Fruit fly (Drosophila melanogaster) whole organism, wandering third instar larva: Measurements from ENCODE around the gene MED6.

ENCODE experiments used
- Abd-B ChIP-seq: fragments of >200 bp; optimal IDR thresholded peaks from 2 replicates; lab custom pipeline; 2017; ENCODE audit warnings: missing biosample characterization, missing genetic modification characterization
- Dif ChIP-seq: fragments of 200-275, 200-300 bp; sonication (Bioruptor generic); optimal IDR thresholded peaks from 2 replicates; lab custom pipeline; 2018; ENCODE audit warnings: missing biosample characterization, missing genetic modification characterization; ENCODE audit not compliant: partially characterized antibody
- GATAd ChIP-seq: sonication (Bioruptor generic); optimal IDR thresholded peaks from 2 replicates; lab custom pipeline; 2016; ENCODE audit warnings: missing biosample characterization, missing genetic modification characterization
- Hr78 ChIP-seq: fragments of >200 bp; optimal IDR thresholded peaks from 2 replicates; lab custom pipeline; 2017; ENCODE audit warnings: missing biosample characterization, missing genetic modification characterization
- Hr83 ChIP-seq: fragments of 200-300 bp; sonication (Bioruptor generic); optimal IDR thresholded peaks from 2 replicates; lab custom pipeline; 2016; ENCODE audit warnings: missing biosample characterization, mild to moderate bottlenecking, missing genetic modification characterization, moderate library complexity; ENCODE audit not compliant: poor library complexity, severe bottlenecking
- Jra ChIP-seq: sonication (Bioruptor generic); optimal IDR thresholded peaks from 2 replicates; lab custom pipeline; 2016; ENCODE audit warnings: missing biosample characterization, missing genetic modification characterization
- Myc ChIP-seq: fragments of >200 bp; optimal IDR thresholded peaks from 2 replicates; lab custom pipeline; 2017
- N ChIP-seq: fragments of >200 bp; optimal IDR thresholded peaks from 2 replicates; lab custom pipeline; 2018; ENCODE audit warnings: missing biosample characterization, missing external identifiers, missing genetic modification characterization
- OdsH ChIP-seq: fragments of 200-800 bp; sonication (Bioruptor generic); optimal IDR thresholded peaks from 2 replicates; lab custom pipeline; 2016; ENCODE audit warnings: missing biosample characterization, mild to moderate bottlenecking, missing genetic modification characterization
- Rel ChIP-seq, 2 experiments: fragments of 200-800 bp; sonication (Bioruptor generic) in 1 of 2; optimal IDR thresholded peaks; 2 replicates in 1 of 2; 3 replicates in 1 of 2; lab custom pipeline; 2016 to 2019; ENCODE audit warnings: mild to moderate bottlenecking in 2 of 2, missing biosample characterization in 2 of 2, missing genetic modification characterization in 2 of 2, moderate library complexity in 1 of 2
- Sp1 ChIP-seq: fragments of 200-800 bp; sonication (Bioruptor generic); optimal IDR thresholded peaks from 3 replicates; lab custom pipeline; 2019; ENCODE audit warnings: missing biosample characterization, mild to moderate bottlenecking, missing genetic modification characterization, moderate library complexity
- Vsx2 ChIP-seq: fragments of 200-300, 225-300 bp; sonication (Bioruptor generic); optimal IDR thresholded peaks from 2 replicates; lab custom pipeline; 2018; ENCODE audit warnings: missing biosample characterization, missing genetic modification characterization; ENCODE audit not compliant: partially characterized antibody
- br ChIP-seq: fragments of 200-800 bp; sonication (Bioruptor generic); optimal IDR thresholded peaks from 2 replicates; lab custom pipeline; 2016; ENCODE audit warnings: missing biosample characterization, missing genetic modification characterization
- brk ChIP-seq: fragments of 200-800 bp; sonication (Bioruptor generic); optimal IDR thresholded peaks from 2 replicates; lab custom pipeline; 2016; ENCODE audit warnings: missing biosample characterization, mild to moderate bottlenecking, missing genetic modification characterization
- dl ChIP-seq, 2 experiments: fragments of 175-275, 200-275 bp in 1 of 2; fragments of 200-275 bp in 1 of 2; sonication (Bioruptor generic); optimal IDR thresholded peaks; lab custom pipeline; 2018; ENCODE audit warnings: mild to moderate bottlenecking in 2 of 2, missing biosample characterization in 2 of 2, missing genetic modification characterization in 2 of 2, moderate library complexity in 2 of 2; ENCODE audit not compliant: partially characterized antibody in 2 of 2, insufficient read depth in 1 of 2
- dmrt93B ChIP-seq: fragments of 200-800 bp; sonication (Bioruptor generic); optimal IDR thresholded peaks from 2 replicates; lab custom pipeline; 2018; ENCODE audit warnings: missing biosample characterization, mild to moderate bottlenecking, missing genetic modification characterization
- dsf ChIP-seq: sonication (Bioruptor generic); optimal IDR thresholded peaks from 2 replicates; lab custom pipeline; 2016; ENCODE audit warnings: missing biosample characterization, missing genetic modification characterization, borderline replicate concordance
- foxo ChIP-seq, 2 experiments: fragments of 200-800 bp; sonication (Bioruptor generic); optimal IDR thresholded peaks; 2 replicates in 1 of 2; 3 replicates in 1 of 2; lab custom pipeline; 2016 to 2017; ENCODE audit warnings: missing biosample characterization in 2 of 2, missing genetic modification characterization in 2 of 2
- fru ChIP-seq: fragments of 200-800 bp; sonication (Bioruptor generic); optimal IDR thresholded peaks from 3 replicates; lab custom pipeline; 2016; ENCODE audit warnings: missing biosample characterization, mild to moderate bottlenecking, missing genetic modification characterization
- jim ChIP-seq: fragments of 175-275, 200-325 bp; sonication (Bioruptor generic); optimal IDR thresholded peaks from 2 replicates; lab custom pipeline; 2016; ENCODE audit warnings: missing biosample characterization, mild to moderate bottlenecking, missing genetic modification characterization
- pan ChIP-seq: fragments of >200 bp; optimal IDR thresholded peaks from 2 replicates; lab custom pipeline; 2017
- psq ChIP-seq: fragments of 200-800 bp; sonication (Bioruptor generic); optimal IDR thresholded peaks from 3 replicates; lab custom pipeline; 2017; ENCODE audit warnings: missing biosample characterization, mild to moderate bottlenecking, missing genetic modification characterization, moderate library complexity
- rgr ChIP-seq: fragments of 200-800 bp; sonication (Bioruptor generic); optimal IDR thresholded peaks from 3 replicates; lab custom pipeline; 2016; ENCODE audit warnings: missing biosample characterization, mild to moderate bottlenecking, missing genetic modification characterization
- sv ChIP-seq: fragments of 200-800 bp; sonication (Bioruptor generic); optimal IDR thresholded peaks from 3 replicates; lab custom pipeline; 2016; ENCODE audit warnings: missing biosample characterization, missing genetic modification characterization
- tai ChIP-seq: sonication (Bioruptor generic); optimal IDR thresholded peaks from 2 replicates; lab custom pipeline; 2016; ENCODE audit warnings: missing biosample characterization, missing genetic modification characterization
- usp ChIP-seq: fragments of >200 bp; optimal IDR thresholded peaks from 2 replicates; lab custom pipeline; 2017; ENCODE audit warnings: missing biosample characterization, missing genetic modification characterization
- woc ChIP-seq: sonication (Bioruptor generic); optimal IDR thresholded peaks from 2 replicates; lab custom pipeline; 2016; ENCODE audit warnings: missing biosample characterization, mild to moderate bottlenecking, missing genetic modification characterization

Gene MED6

DNA sequence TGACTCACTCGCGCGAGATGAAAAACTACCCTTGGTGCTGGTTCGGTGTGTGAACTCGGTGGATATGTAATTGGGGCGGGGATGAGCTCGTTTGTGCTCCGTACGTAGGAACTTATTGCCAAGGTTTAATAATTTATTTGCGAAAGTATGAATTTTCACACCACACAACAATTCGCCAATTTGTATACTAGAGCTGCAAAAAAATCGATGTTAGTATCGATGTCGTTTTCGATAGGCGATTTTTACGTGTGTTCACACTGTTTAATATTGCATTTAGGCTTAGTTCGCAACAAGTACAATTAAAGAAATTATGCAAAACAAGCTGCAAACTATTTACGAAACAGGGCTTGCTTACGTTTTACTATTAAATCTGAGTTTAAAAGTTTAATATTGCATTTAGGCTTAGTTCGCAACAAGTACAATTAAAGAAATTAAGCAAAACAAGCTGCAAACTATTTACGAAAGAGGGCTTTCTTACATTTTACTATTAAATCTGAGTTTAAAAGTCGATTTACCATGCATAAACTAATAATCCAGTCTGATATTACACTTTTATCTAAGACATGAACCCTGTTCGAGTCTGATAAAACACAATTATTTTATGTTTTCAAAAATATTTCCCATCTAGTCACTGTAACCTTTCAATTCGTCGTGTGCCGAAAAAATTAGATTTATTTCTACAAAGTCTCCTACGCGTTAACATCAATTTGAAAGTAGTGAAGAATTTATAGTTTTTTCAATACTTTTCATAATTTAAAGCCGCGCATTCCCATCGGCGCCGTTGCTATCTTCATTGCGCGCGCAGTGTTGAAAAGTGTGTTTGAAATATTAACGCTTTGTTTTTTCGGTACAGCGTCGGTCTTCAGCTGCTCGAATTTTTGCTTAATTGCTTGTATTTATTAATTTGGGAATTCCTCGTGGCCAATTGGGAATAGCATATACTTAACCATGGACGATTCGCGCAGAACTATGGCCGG lies 5.5 kb downstream of the MED6 start, which contains the start of the genes Snap24 and CG8478:
Gene Snap24, minus strand, starts transcription at position 196 of the 977 bp plus-strand sequence.
Gene CG8478, plus strand, starts transcription at position 696 of the 977 bp plus-strand sequence.
- TF ChIP-seq jim (GFP tag; lab: Kevin White, UChicago) (no peak), Myc (peak; percentile 2), Jra (GFP tag; lab: Kevin White, UChicago) (peak; percentile 64), Abd-B (GFP tag; lab: Kevin White, UChicago) (no peak), GATAd (GFP tag; lab: Kevin White, UChicago) (no peak), Hr83 (no peak), dsf (GFP tag; lab: Kevin White, UChicago) (no peak), psq (GFP tag; lab: Kevin White, UChicago) (no peak), Dif (GFP tag; lab: Kevin White, UChicago) (no peak), Vsx2 (GFP tag; lab: Kevin White, UChicago) (no peak), usp (GFP tag; lab: Kevin White, UChicago) (no peak), N (GFP tag; lab: Kevin White, UChicago) (peak; percentile 8), woc (GFP tag; lab: Kevin White, UChicago) (no peak), br (no peak), Rel (GFP tag; optimal IDR thresholded peaks at IDR 0.05; lab: Kevin White, UChicago) (no peak), Rel (tag; optimal IDR thresholded peaks at IDR 0.05; lab: Kevin White, UChicago) (peak; percentile 31), dmrt93B (GFP tag; lab: Kevin White, UChicago) (no peak), dl (GFP tag; optimal IDR thresholded peaks at IDR 0.05; lab: Kevin White, UChicago; ENCODE audit: insufficient read depth in 1 of 2, partially characterized antibody in 2 of 2) (no peak), Hr78 (GFP tag; lab: Kevin White, UChicago) (no peak), tai (no peak), OdsH (GFP tag; lab: Kevin White, UChicago) (no peak), brk (GFP tag; lab: Kevin White, UChicago) (no peak), foxo (GFP tag; optimal IDR thresholded peaks at IDR 0.05; lab: Kevin White, UChicago) (no peak)

DNA sequence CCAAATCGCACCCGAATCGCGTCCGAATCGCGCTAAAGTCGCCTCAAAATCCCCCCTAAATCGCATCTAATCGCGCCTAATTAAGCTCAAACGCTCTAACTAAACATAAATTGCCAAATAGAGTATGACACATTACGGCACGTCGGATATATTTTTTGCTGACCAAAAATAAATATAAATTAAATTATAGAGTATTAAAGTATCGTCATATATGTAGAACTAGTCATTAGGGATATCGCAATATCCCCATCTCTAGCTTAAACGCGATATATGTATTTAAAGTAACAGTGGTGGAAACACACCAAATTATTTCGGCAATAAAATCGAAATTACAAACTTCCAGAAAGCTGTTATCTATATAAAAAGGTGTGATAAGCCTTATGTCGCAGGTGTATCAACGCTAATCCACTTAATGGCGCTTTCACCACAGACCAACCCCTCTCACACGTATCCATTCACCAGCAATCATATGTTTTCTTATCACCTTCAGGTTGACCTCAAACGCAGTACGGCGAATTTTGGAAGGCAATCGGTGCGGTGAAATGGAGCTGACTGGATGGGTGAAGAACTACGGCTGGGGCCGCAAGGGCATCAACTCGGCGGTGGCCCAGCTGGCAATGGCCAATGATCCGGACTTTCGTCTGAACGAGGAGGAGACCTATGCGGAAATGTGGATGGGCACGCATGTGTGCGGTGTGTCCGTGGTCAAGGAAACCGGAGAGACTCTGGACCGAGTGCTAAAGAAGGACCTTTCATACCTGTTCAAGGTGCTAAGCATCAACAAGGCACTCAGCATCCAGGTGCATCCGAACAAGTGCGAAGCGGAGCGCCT lies 9.2 kb downstream of the MED6 start, which contains the start of gene Mpi:
Gene Mpi, plus strand, starts transcription at position 263 of the 832 bp plus-strand sequence.
- peak; percentile 20 for TF ChIP-seq OdsH (GFP tag; lab: Kevin White, UChicago)
- TF ChIP-seq Hr78 (GFP tag; lab: Kevin White, UChicago): no peak
- peak; percentile 79 for TF ChIP-seq Myc
- TF ChIP-seq, all 38 proteins: peak for 2

DNA sequence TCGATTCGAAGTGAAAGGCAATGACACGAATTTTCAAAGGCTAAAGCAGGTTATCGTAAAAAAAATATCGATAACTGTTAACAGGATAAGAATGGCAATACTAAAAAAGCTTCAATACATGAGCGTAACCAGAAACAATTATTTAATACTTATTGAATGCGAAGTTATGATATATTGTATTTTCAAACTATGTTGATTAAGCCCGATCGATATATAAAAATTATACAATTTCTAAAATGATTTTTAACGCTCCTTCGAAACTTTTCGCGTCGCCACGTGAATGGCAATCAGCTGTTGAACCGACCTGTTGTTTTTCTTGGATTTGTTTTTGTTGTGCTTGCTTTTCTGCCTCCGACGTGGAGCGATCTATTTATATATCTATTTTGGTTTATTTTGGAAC lies 12.6 kb downstream of the MED6 start, which contains the start of the genes Alg12 and Rpt3R:
Gene Alg12, plus strand, starts transcription at position 305 of the 400 bp plus-strand sequence.
Gene Rpt3R, minus strand, starts transcription at position 324 of the 400 bp plus-strand sequence.
- TF ChIP-seq Myc: peak; percentile 8
- TF ChIP-seq pan (lab: Kevin White, UChicago): no peak

DNA sequence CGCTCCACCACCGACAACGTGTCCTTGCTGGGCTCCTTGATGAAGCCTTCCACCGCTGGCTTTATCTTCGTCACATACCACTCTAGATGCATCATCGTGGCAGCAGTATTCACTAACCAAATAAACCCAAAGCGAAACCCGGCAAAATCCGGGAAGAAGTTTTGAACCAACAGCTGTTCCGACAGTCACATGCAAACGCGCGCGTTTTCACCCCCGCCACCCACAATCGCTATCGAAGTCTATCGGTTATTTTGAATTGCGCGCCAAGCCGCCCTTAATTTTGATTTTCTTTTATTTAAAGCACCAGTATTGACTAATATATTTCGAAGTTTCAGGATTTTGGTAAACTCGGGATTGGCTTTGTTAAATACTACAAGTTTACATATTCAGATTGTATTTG lies 14.3 kb downstream of the MED6 start, which contains the start of gene Tti1:
Gene Tti1, minus strand, starts transcription at position 200 of the 400 bp plus-strand sequence.
- TF ChIP-seq dmrt93B (GFP tag; lab: Kevin White, UChicago) (no peak), sv (GFP tag; lab: Kevin White, UChicago) (no peak)
- TF ChIP-seq, all 38 proteins: peak for 0

DNA sequence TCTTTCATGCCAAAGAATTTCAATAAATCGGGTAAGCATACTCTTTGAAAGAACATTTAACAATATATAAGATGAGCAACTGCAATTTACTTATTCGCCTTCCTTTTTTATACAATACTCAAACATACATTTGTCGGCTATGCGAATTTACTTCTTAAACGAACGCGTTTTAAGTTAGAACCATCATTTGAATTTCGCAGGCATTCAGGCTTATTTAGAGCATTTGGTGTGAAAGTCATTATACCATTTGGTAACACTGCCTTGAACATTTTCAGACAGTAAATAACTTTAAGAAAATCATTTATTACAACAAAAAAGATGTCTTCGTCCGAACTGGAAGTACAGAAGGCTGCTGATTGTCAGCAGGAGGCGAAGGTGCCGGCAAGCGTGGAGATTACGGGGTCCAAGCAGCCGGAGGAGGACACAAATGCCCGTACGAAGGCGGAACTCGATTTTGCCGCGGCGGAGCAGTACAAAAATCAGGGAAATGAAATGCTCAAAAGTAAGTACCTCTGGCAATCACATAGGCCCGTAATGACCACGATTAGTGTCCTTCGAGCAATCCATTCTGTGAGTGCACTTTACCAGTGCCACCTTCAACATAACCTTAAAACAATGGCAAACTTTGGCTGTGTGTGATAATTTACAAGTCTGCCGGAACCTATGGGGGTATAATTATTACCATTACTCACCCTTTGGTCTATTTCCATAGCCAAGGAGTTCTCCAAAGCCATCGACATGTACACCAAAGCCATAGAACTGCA lies 20.7 kb downstream of the MED6 start:
- TF ChIP-seq fru (no peak), brk (GFP tag; lab: Kevin White, UChicago) (no peak), jim (GFP tag; lab: Kevin White, UChicago) (no peak), rgr (GFP tag; lab: Kevin White, UChicago) (no peak), Sp1 (GFP tag; lab: Kevin White, UChicago) (no peak), tai (no peak)
- TF ChIP-seq, all 38 proteins: peak for 0
